Fruit fly (Drosophila melanogaster) whole organism, embryonic: ENCODE results near the gene cbt.
A peak's percentile ranks its signal among the peaks of the same experiment; 100 is the strongest.

Experiments
- Blimp-1 ChIP-seq: fragments of 200-800 bp; sonication (Bioruptor generic); optimal IDR thresholded peaks from 3 replicates; lab custom pipeline; 2018; ENCODE audit warnings: missing biosample characterization, missing genetic modification characterization, mild to moderate bottlenecking, moderate library complexity, missing genetic modification reagents
- CG10979 ChIP-seq: fragments of 200-800 bp; sonication (Bioruptor generic); optimal IDR thresholded peaks from 2 replicates; lab custom pipeline; 2018; ENCODE audit warnings: missing biosample characterization, mild to moderate bottlenecking, missing genetic modification characterization, moderate library complexity
- CG12071 ChIP-seq: fragments of 200-800 bp; sonication (Bioruptor generic); optimal IDR thresholded peaks from 3 replicates; lab custom pipeline; 2018; ENCODE audit warnings: missing biosample characterization, mild to moderate bottlenecking, missing genetic modification characterization
- CG12155 ChIP-seq: fragments of 200-800 bp; sonication (Bioruptor generic); optimal IDR thresholded peaks from 3 replicates; lab custom pipeline; 2016; ENCODE audit warnings: missing biosample characterization, missing genetic modification characterization
- CG12744 ChIP-seq: fragments of 200-800 bp; sonication (Bioruptor generic); optimal IDR thresholded peaks from 2 replicates; lab custom pipeline; 2016; ENCODE audit warnings: missing biosample characterization, missing genetic modification characterization
- CG12942 ChIP-seq: fragments of 200-800 bp; sonication (Bioruptor generic); optimal IDR thresholded peaks from 3 replicates; lab custom pipeline; 2016; ENCODE audit warnings: missing biosample characterization, missing genetic modification characterization
- CG13424 ChIP-seq: fragments of 200-800 bp; sonication (Bioruptor generic); optimal IDR thresholded peaks from 2 replicates; lab custom pipeline; 2019; ENCODE audit warnings: missing biosample characterization, mild to moderate bottlenecking, missing genetic modification characterization, moderate library complexity
- CG18476 ChIP-seq: fragments of 200-800 bp; sonication (Bioruptor generic); optimal IDR thresholded peaks from 2 replicates; lab custom pipeline; 2016; ENCODE audit warnings: missing biosample characterization, mild to moderate bottlenecking, missing genetic modification characterization
- CG18599 ChIP-seq: fragments of 200-800 bp; sonication (Bioruptor generic); optimal IDR thresholded peaks from 3 replicates; lab custom pipeline; 2017; ENCODE audit warnings: missing biosample characterization, missing genetic modification characterization, mild to moderate bottlenecking, moderate library complexity, missing genetic modification reagents
- CG18764 ChIP-seq: fragments of 200-800 bp; sonication (Bioruptor generic); optimal IDR thresholded peaks from 3 replicates; lab custom pipeline; 2016; ENCODE audit warnings: missing biosample characterization, missing genetic modification characterization
- CG30020 ChIP-seq: fragments of 200-800 bp; optimal IDR thresholded peaks from 2 replicates; lab custom pipeline; 2019; ENCODE audit warnings: missing biosample characterization, mild to moderate bottlenecking, missing genetic modification characterization, moderate library complexity
- CG30403 ChIP-seq: fragments of 200-800 bp; sonication (Bioruptor generic); optimal IDR thresholded peaks from 3 replicates; lab custom pipeline; 2016; ENCODE audit warnings: missing biosample characterization, missing genetic modification characterization
- CG31388 ChIP-seq: fragments of 200-800 bp; sonication (Bioruptor generic); optimal IDR thresholded peaks from 2 replicates; lab custom pipeline; 2016; ENCODE audit warnings: missing biosample characterization, missing genetic modification characterization
- CG32767 ChIP-seq: fragments of 200-800 bp; sonication (Bioruptor generic); IDR thresholded peaks from 2 replicates; pipeline ENCODE4 v1.3.6; 2022; ENCODE audit warnings: missing biosample characterization, missing genetic modification characterization
- CG33213 ChIP-seq: fragments of 200-800 bp; sonication (Bioruptor generic); optimal IDR thresholded peaks from 3 replicates; lab custom pipeline; 2016; ENCODE audit warnings: missing biosample characterization, missing genetic modification characterization
- CG34422 ChIP-seq: fragments of 200-800 bp; sonication (Bioruptor generic); IDR thresholded peaks from 3 replicates; pipeline ENCODE4 v1.3.6; 2022; ENCODE audit warnings: missing biosample characterization, missing genetic modification characterization
- CG3995 ChIP-seq: fragments of 200-800 bp; sonication (Bioruptor generic); optimal IDR thresholded peaks from 3 replicates; lab custom pipeline; 2016; ENCODE audit warnings: missing biosample characterization, missing genetic modification characterization
- CG43689 ChIP-seq: fragments of 200-800 bp; sonication (Bioruptor generic); IDR thresholded peaks from 2 replicates; pipeline ENCODE4 v1.3.6; 2022; ENCODE audit warnings: missing biosample characterization, missing genetic modification characterization
- CG4424 ChIP-seq: fragments of 200-800 bp; sonication (Bioruptor generic); optimal IDR thresholded peaks from 3 replicates; lab custom pipeline; 2016; ENCODE audit warnings: missing biosample characterization, missing genetic modification characterization
- CG4707 ChIP-seq: fragments of 200-800 bp; sonication (Bioruptor generic); optimal IDR thresholded peaks from 2 replicates; lab custom pipeline; 2018; ENCODE audit warnings: missing biosample characterization, mild to moderate bottlenecking, missing genetic modification characterization, moderate library complexity
- CG6683 ChIP-seq: fragments of 200-800 bp; sonication (Bioruptor generic); optimal IDR thresholded peaks from 2 replicates; lab custom pipeline; 2017; ENCODE audit warnings: missing biosample characterization, mild to moderate bottlenecking, missing genetic modification characterization, missing genetic modification reagents
- CG7271 ChIP-seq: fragments of 200-800 bp; sonication (Bioruptor generic); optimal IDR thresholded peaks from 2 replicates; lab custom pipeline; 2018; ENCODE audit warnings: missing biosample characterization, mild to moderate bottlenecking, missing genetic modification characterization, moderate library complexity
- CG8290 ChIP-seq, 3 experiments: fragments of 200-800 bp; sonication (Bioruptor generic); optimal IDR thresholded peaks; 2 replicates each; lab custom pipeline; 2016 to 2019; ENCODE audit warnings: missing biosample characterization in 3 of 3, missing genetic modification characterization in 3 of 3, mild to moderate bottlenecking in 2 of 3, moderate library complexity in 1 of 3
- CG8359 ChIP-seq: fragments of 200-800 bp; sonication (Bioruptor generic); optimal IDR thresholded peaks from 2 replicates; lab custom pipeline; 2017; ENCODE audit warnings: missing biosample characterization, mild to moderate bottlenecking, missing genetic modification characterization, borderline replicate concordance
- CG8478 ChIP-seq: fragments of >200 bp; optimal IDR thresholded peaks from 2 replicates; lab custom pipeline; 2018
- CHES-1-like ChIP-seq: fragments of 200-800 bp; sonication (Bioruptor generic); optimal IDR thresholded peaks from 2 replicates; lab custom pipeline; 2016; ENCODE audit warnings: missing biosample characterization, missing genetic modification characterization
- Camta ChIP-seq: fragments of 200-800 bp; sonication (Bioruptor generic); optimal IDR thresholded peaks from 2 replicates; lab custom pipeline; 2016; ENCODE audit warnings: missing biosample characterization, missing genetic modification characterization
- Dad ChIP-seq: fragments of 200-800 bp; sonication (Bioruptor generic); optimal IDR thresholded peaks from 3 replicates; lab custom pipeline; 2016; ENCODE audit warnings: missing biosample characterization, missing genetic modification characterization
- Nf-YC ChIP-seq: fragments of 200-800 bp; optimal IDR thresholded peaks from 3 replicates; lab custom pipeline; 2019; ENCODE audit warnings: missing biosample characterization, mild to moderate bottlenecking, missing genetic modification characterization, moderate library complexity
- Sin3A ChIP-seq: fragments of >200 bp; optimal IDR thresholded peaks from 2 replicates; lab custom pipeline; 2018
- Xrp1 ChIP-seq: fragments of 200-800 bp; sonication (Bioruptor generic); IDR thresholded peaks from 2 replicates; pipeline ENCODE4 v1.3.6; 2022; ENCODE audit warnings: missing biosample characterization, missing genetic modification characterization
- croc ChIP-seq: fragments of 200-800 bp; sonication (Bioruptor generic); conservative IDR thresholded peaks from 3 replicates; pipeline ENCODE4 v1.3.6; 2022; ENCODE audit warnings: missing biosample characterization, missing genetic modification characterization
- fd96Cb ChIP-seq: fragments of 200-800 bp; sonication (Bioruptor generic); optimal IDR thresholded peaks from 2 replicates; lab custom pipeline; 2018; ENCODE audit warnings: missing biosample characterization, mild to moderate bottlenecking, missing genetic modification characterization, moderate library complexity
- fru ChIP-seq: fragments of >200 bp; optimal IDR thresholded peaks from 2 replicates; lab custom pipeline; 2017
- gcm ChIP-seq: fragments of 200-800 bp; sonication (Bioruptor generic); optimal IDR thresholded peaks from 2 replicates; lab custom pipeline; 2019; ENCODE audit warnings: missing biosample characterization, mild to moderate bottlenecking, missing genetic modification characterization, moderate library complexity
- gt ChIP-seq: fragments of 200-800 bp; sonication (Bioruptor generic); IDR thresholded peaks from 2 replicates; pipeline ENCODE4 v1.3.6; 2022; ENCODE audit warnings: missing biosample characterization, missing genetic modification characterization
- lola ChIP-seq, 3 experiments: fragments of >200 bp in 2 of 3; fragments of 200-800 bp in 1 of 3; sonication (Bioruptor generic) in 1 of 3; optimal IDR thresholded peaks; 2 replicates each; lab custom pipeline; 2017 to 2019; ENCODE audit warnings: missing biosample characterization in 3 of 3, missing genetic modification characterization in 3 of 3, mild to moderate bottlenecking in 1 of 3, moderate library complexity in 1 of 3
- phol ChIP-seq: fragments of 200-800 bp; sonication (Bioruptor generic); optimal IDR thresholded peaks from 3 replicates; lab custom pipeline; 2018; ENCODE audit warnings: missing biosample characterization, mild to moderate bottlenecking, missing genetic modification characterization, moderate library complexity
- prd ChIP-seq, 3 experiments: fragments of >200 bp in 2 of 3; fragments of 200-800 bp in 1 of 3; sonication (Bioruptor generic) in 1 of 3; optimal IDR thresholded peaks in 2 of 3; IDR thresholded peaks in 1 of 3; 2 replicates in 2 of 3; 3 replicates in 1 of 3; pipeline versions ENCODE4 v1.3.6 to Lab custom; 2017 to 2022; ENCODE audit warnings: missing biosample characterization in 1 of 3, missing genetic modification characterization in 1 of 3
- run ChIP-seq: fragments of 200-800 bp; sonication (Bioruptor generic); optimal IDR thresholded peaks from 3 replicates; lab custom pipeline; 2018; ENCODE audit warnings: missing biosample characterization, mild to moderate bottlenecking, missing genetic modification characterization
- schlank ChIP-seq: fragments of 200-800 bp; sonication (Bioruptor generic); optimal IDR thresholded peaks from 2 replicates; lab custom pipeline; 2018; ENCODE audit warnings: missing biosample characterization, mild to moderate bottlenecking, missing genetic modification characterization
- scrt ChIP-seq: fragments of 200-800 bp; sonication (Bioruptor generic); optimal IDR thresholded peaks from 2 replicates; lab custom pipeline; 2018; ENCODE audit warnings: missing biosample characterization, mild to moderate bottlenecking, missing genetic modification characterization, moderate library complexity
- seq ChIP-seq: fragments of 200-800 bp; sonication (Bioruptor generic); IDR thresholded peaks from 2 replicates; pipeline ENCODE4 v1.3.6; 2022; ENCODE audit warnings: missing biosample characterization, missing genetic modification characterization
- shn ChIP-seq: fragments of 200-800 bp; sonication (Bioruptor generic); optimal IDR thresholded peaks from 3 replicates; lab custom pipeline; 2016; ENCODE audit warnings: missing biosample characterization, missing genetic modification characterization
- sim ChIP-seq: fragments of 200-800 bp; sonication (Bioruptor generic); IDR thresholded peaks from 2 replicates; pipeline ENCODE4 v1.3.6; 2022; ENCODE audit warnings: missing biosample characterization, missing genetic modification characterization
- sisA ChIP-seq: fragments of 200-800 bp; sonication (Bioruptor generic); IDR thresholded peaks from 2 replicates; pipeline ENCODE4 v1.3.6; 2022; ENCODE audit warnings: missing biosample characterization, missing genetic modification characterization
- tx ChIP-seq: fragments of 200-800 bp; sonication (Bioruptor generic); optimal IDR thresholded peaks from 2 replicates; lab custom pipeline; 2016; ENCODE audit warnings: missing biosample characterization, missing genetic modification characterization
- vfl ChIP-seq: fragments of 200-800 bp; sonication (Bioruptor generic); optimal IDR thresholded peaks from 2 replicates; lab custom pipeline; 2016; ENCODE audit warnings: missing biosample characterization, missing genetic modification characterization
- zen2 ChIP-seq: fragments of 200-800 bp; sonication (Bioruptor generic); IDR thresholded peaks from 3 replicates; pipeline ENCODE4 v1.3.6; 2022; ENCODE audit warnings: missing biosample characterization, missing genetic modification characterization; ENCODE audit not compliant: partially characterized antibody

cbt gene

DNA sequence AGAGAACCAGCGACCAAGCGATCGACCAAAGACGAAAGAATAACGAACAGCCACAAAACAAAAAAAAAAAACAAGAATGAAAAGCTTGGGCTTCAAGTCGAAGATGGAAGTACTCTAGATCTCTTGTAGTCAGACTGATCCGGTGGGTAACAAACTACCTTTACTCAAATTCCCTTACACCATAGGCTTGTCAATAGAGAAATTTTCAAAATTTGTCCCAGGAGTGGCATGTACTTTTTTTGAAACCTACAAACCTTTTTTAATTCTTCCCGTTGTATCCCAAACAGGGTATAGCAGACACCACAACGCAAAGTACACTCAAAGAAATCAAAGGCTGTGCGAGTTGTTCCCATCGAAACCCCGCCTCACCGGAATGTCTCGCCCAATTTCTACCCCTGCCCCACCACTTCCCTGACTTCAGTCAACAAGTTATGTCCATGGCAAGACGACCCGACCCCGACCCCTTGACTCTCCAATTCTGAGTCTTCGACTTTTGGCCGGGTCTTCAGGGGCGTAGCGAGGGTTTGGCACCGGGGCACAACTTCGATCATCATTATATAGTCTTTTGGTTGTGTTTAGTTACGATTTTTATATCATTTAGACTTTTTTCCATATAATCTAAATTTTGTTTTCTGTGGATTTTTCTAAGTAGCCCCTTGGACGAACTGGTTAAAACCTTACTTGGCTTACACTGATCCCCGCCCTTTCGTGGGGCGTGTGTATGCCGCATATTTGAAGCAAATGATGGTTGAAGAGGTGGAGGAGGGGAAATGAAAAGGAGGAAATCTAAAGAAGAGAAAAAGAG lies 49.6 kb downstream of the cbt start (continued):
- no peak for TF ChIP-seq CG43689 (GFP tag; lab: Robert Waterston, UW)
- no peak for TF ChIP-seq schlank (tag; lab: Kevin White, UChicago)
- TF ChIP-seq gcm (GFP tag; lab: Kevin White, UChicago): no peak
- no peak for TF ChIP-seq CG4707 (GFP tag; lab: Kevin White, UChicago)
- no peak for TF ChIP-seq CG3995 (GFP tag; lab: Kevin White, UChicago)
- no peak for TF ChIP-seq CG8478 (lab: Kevin White, UChicago)
- TF ChIP-seq lola (GFP tag; optimal IDR thresholded peaks at IDR 0.05; lab: Kevin White, UChicago): peak in 1 of 3 experiments; percentile 68
- TF ChIP-seq Nf-YC (tag; lab: Kevin White, UChicago): no peak
- peak; percentile 33; the same call in 1 of the 3 replicates for TF ChIP-seq croc (GFP tag; lab: Robert Waterston, UW)
- no peak for TF ChIP-seq scrt (GFP tag; lab: Kevin White, UChicago)
- TF ChIP-seq fru (lab: Kevin White, UChicago): no peak
- TF ChIP-seq gt (GFP tag; lab: Robert Waterston, UW): 0 out of 2 replicates have a peak, but pooled peaks have one; percentile 23
- no peak for TF ChIP-seq CG31388 (GFP tag; lab: Kevin White, UChicago)
- TF ChIP-seq Blimp-1 (GFP tag; lab: Kevin White, UChicago): peak; percentile 59
- peak; percentile 72 for TF ChIP-seq CG10979
- peak; percentile 36 for TF ChIP-seq shn (GFP tag; lab: Kevin White, UChicago)
- no peak for TF ChIP-seq CG7271
- TF ChIP-seq CG12155 (GFP tag; lab: Kevin White, UChicago): peak; percentile 44
- TF ChIP-seq CG18599 (GFP tag; lab: Kevin White, UChicago): peak; percentile 27
- peak; percentile 47 for TF ChIP-seq sisA (GFP tag; lab: Robert Waterston, UW)
- TF ChIP-seq Xrp1 (GFP tag; lab: Robert Waterston, UW): peak; percentile 84
- TF ChIP-seq prd (optimal IDR thresholded peaks at IDR 0.05; lab: Kevin White, UChicago): no peak
- peak; percentile 64; the same call in 2 of the 3 replicates for TF ChIP-seq prd (GFP tag; IDR thresholded peaks at IDR 0.05; lab: Robert Waterston, UW)
- no peak for TF ChIP-seq Sin3A (lab: Kevin White, UChicago)
- no peak for TF ChIP-seq CG8290 (GFP tag; optimal IDR thresholded peaks at IDR 0.05; lab: Kevin White, UChicago)
- TF ChIP-seq CG8290 (tag; optimal IDR thresholded peaks at IDR 0.05; lab: Kevin White, UChicago): no peak
- TF ChIP-seq CG13424 (tag; lab: Kevin White, UChicago): peak; percentile 17
- TF ChIP-seq fd96Cb (tag; lab: Kevin White, UChicago): peak; percentile 62
- TF ChIP-seq CG33213 (GFP tag; lab: Kevin White, UChicago): peak; percentile 13
- peak; percentile 16 for TF ChIP-seq CG18764 (GFP tag; lab: Kevin White, UChicago)
- TF ChIP-seq Camta (GFP tag; lab: Kevin White, UChicago): peak; percentile 39
- no peak for TF ChIP-seq CG6683 (GFP tag; lab: Kevin White, UChicago)
- peak; percentile 59 for TF ChIP-seq vfl (GFP tag; lab: Kevin White, UChicago)
- TF ChIP-seq CG30403 (GFP tag; lab: Kevin White, UChicago): peak; percentile 71
- no peak for TF ChIP-seq CG12071 (GFP tag; lab: Kevin White, UChicago)
- TF ChIP-seq CG12744: no peak
- no peak for TF ChIP-seq CG32767 (GFP tag; lab: Robert Waterston, UW)
- 0 out of 3 replicates have a peak, but pooled peaks have one; percentile 24 for TF ChIP-seq CG34422 (GFP tag; lab: Robert Waterston, UW)
- no peak for TF ChIP-seq run (tag; lab: Kevin White, UChicago)
- TF ChIP-seq tx (GFP tag; lab: Kevin White, UChicago): peak; percentile 31
- peak; percentile 38 for TF ChIP-seq CG4424
- TF ChIP-seq CG18476: no peak
- TF ChIP-seq phol (tag; lab: Kevin White, UChicago): peak; percentile 48
- TF ChIP-seq sim (GFP tag; lab: Robert Waterston, UW): peak; percentile 63; the same call in 1 of the 2 replicates
- TF ChIP-seq CG30020 (tag; lab: Kevin White, UChicago): no peak
- no peak for TF ChIP-seq zen2 (GFP tag; lab: Robert Waterston, UW)
- no peak for TF ChIP-seq seq (GFP tag; lab: Robert Waterston, UW)
- no peak for TF ChIP-seq CG8359 (GFP tag; lab: Kevin White, UChicago)
- peak; percentile 56 for TF ChIP-seq Dad (GFP tag; lab: Kevin White, UChicago)
- no peak for TF ChIP-seq CG12942
- TF ChIP-seq CHES-1-like (GFP tag; lab: Kevin White, UChicago): peak; percentile 35
